Fruit fly (Drosophila melanogaster): Measurements from ENCODE around the gene CG14265.
"Not testable (repeated sequence)": the region's sequence is repeated elsewhere in the genome, so short reads cannot be mapped to it uniquely, and the experiment has no call there.

CG14265 gene

dm6 chrX:3249189-3249588 is 12.7 kb upstream of the CG14265 start, which contains the start of gene Pig1:
Gene Pig1, minus strand, starts transcription at chrX:3249289.
- TF ChIP-seq hbn (GFP tag; IDR thresholded peaks at IDR 0.05; ENCODE audit: partially characterized antibody) (no peak), CG30020 (tag; optimal IDR thresholded peaks at IDR 0.05) (no peak), chm (GFP tag; IDR thresholded peaks at IDR 0.05) (no peak), Lpt (GFP tag; optimal IDR thresholded peaks at IDR 0.05) (no peak), disco-r (GFP tag; optimal IDR thresholded peaks at IDR 0.05) (no peak), CG7271 (tag; optimal IDR thresholded peaks at IDR 0.05) (no peak), ato (GFP tag; IDR thresholded peaks at IDR 0.05; ENCODE audit: partially characterized antibody) (no peak), CG9797 (GFP tag; optimal IDR thresholded peaks at IDR 0.05) (no peak), C15 (GFP tag; IDR thresholded peaks at IDR 0.05) (no peak), CG17186 (GFP tag; optimal IDR thresholded peaks at IDR 0.05) (no peak), ATbp (GFP tag; optimal IDR thresholded peaks at IDR 0.05) (no peak), fd102C (GFP tag; optimal IDR thresholded peaks at IDR 0.05) (no peak), CG10267 (tag; optimal IDR thresholded peaks at IDR 0.05) (no peak), so (GFP tag; IDR thresholded peaks at IDR 0.05) (no peak), onecut (GFP tag; IDR thresholded peaks at IDR 0.05) (no peak), bsh (GFP tag; optimal IDR thresholded peaks at IDR 0.05) (no peak), sc (optimal IDR thresholded peaks at IDR 0.05) (no peak), sc (GFP tag; optimal IDR thresholded peaks at IDR 0.05) (no peak), CG7963 (GFP tag; IDR thresholded peaks at IDR 0.05; ENCODE audit: partially characterized antibody) (no peak)

DNA sequence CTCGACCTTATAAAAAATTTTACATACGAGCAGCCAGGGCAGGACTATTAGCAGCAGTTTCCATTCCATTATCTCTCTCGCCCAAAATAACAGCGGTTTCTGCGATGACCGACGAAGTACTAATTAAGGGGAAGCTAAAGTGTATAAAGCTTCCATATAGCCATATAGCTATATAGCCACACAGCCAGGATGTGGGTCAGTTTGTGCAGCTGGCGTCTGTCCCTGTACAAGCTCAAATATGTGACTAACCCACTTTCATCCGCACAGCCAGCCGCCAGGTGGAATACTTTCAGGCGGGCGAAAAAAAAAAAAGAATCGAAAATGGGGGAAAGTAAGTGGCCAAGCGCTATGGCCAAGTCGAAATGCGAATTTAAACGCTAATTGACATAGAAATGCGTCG is 7.6 kb upstream of the CG14265 start, which contains the start of gene ng4:
ng4 (minus strand) TSS at position 101 of the 400 bp plus-strand sequence.
- TF ChIP-seq CG4617 (GFP tag; optimal IDR thresholded peaks at IDR 0.05; ENCODE audit: borderline replicate concordance), result no peak
- TF ChIP-seq Myb (GFP tag; optimal IDR thresholded peaks at IDR 0.05), result no peak
- no peak for TF ChIP-seq CG9876 (GFP tag; optimal IDR thresholded peaks at IDR 0.05)
- no peak for TF ChIP-seq CG3726 (GFP tag; IDR thresholded peaks at IDR 0.05)
- TF ChIP-seq nau (GFP tag; optimal IDR thresholded peaks at IDR 0.05), result no peak
- no peak for TF ChIP-seq CG34422 (GFP tag; IDR thresholded peaks at IDR 0.05)
- no peak for TF ChIP-seq Sry-δ (GFP tag; optimal IDR thresholded peaks at IDR 0.05)
- TF ChIP-seq CG12071 (GFP tag; optimal IDR thresholded peaks at IDR 0.05), result no peak
- TF ChIP-seq CHES-1-like (GFP tag; optimal IDR thresholded peaks at IDR 0.05), result no peak
- no peak for TF ChIP-seq chif (GFP tag; optimal IDR thresholded peaks at IDR 0.05)
- TF ChIP-seq lab (GFP tag; optimal IDR thresholded peaks at IDR 0.05), result no peak
- no peak for TF ChIP-seq ro (GFP tag; IDR thresholded peaks at IDR 0.05)
- no peak for TF ChIP-seq CG7987 (GFP tag; optimal IDR thresholded peaks at IDR 0.05)
- TF ChIP-seq dati (GFP tag; IDR thresholded peaks at IDR 0.05), result no peak
- no peak for TF ChIP-seq tgo (GFP tag; IDR thresholded peaks at IDR 0.05)
- TF ChIP-seq Ssrp (tag; optimal IDR thresholded peaks at IDR 0.05), result no peak

DNA sequence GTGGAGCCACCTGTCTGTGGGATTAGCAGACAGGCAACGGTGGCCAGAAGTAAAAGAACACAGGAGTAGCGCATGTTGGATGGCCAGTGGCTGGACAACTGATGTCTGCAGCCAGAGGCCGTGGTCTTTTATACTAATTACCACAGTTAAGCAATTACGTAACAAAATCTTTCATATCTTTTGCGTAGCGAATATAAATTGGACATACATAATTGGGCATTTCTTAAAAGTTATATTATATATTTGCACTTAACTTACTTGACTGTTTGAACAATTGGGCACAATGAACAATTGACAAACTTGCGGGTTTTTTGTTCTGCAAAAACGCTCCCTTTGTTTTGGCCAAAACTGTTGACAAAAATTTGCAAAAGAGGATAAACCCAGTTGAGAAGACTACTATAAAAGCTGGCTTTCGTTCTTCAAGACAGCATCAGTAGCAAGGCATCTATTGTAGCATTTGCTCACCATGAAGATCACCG is 5.5 kb upstream of the CG14265 start, which contains the start of the genes ng3 and ng1:
ng3 (minus strand) TSS at position 101 of the 479 bp plus-strand sequence.
ng1 (plus strand) TSS at position 429 of the 479 bp plus-strand sequence.
- TF ChIP-seq row (GFP tag; IDR thresholded peaks at IDR 0.05), result no peak

dm6 chrX:3240471-3240870 is 4.0 kb upstream of the CG14265 start, which contains the start of gene ng2:
Gene ng2, minus strand, starts transcription at chrX:3240571.
- TF ChIP-seq CG14050 (GFP tag; IDR thresholded peaks at IDR 0.05); ash1 (GFP tag; optimal IDR thresholded peaks at IDR 0.05); CG11723 (GFP tag; optimal IDR thresholded peaks at IDR 0.05): not testable (repeated sequence)
